Fruit fly (Drosophila melanogaster) whole organism, embryonic: Measurements from ENCODE around the gene CG11726.

Source experiments
- Atf3 ChIP-seq: fragments of 200-800 bp; sonication (Bioruptor generic); optimal IDR thresholded peaks from 3 replicates; lab custom pipeline; 2016; ENCODE audit warnings: missing biosample characterization, missing genetic modification characterization
- Blimp-1 ChIP-seq: fragments of 200-800 bp; sonication (Bioruptor generic); optimal IDR thresholded peaks from 3 replicates; lab custom pipeline; 2018; ENCODE audit warnings: missing biosample characterization, missing genetic modification characterization, mild to moderate bottlenecking, moderate library complexity, missing genetic modification reagents
- CG10431 ChIP-seq: fragments of 200-800 bp; sonication (Bioruptor generic); optimal IDR thresholded peaks from 3 replicates; lab custom pipeline; 2018; ENCODE audit warnings: missing biosample characterization, mild to moderate bottlenecking, missing genetic modification characterization
- CG10654 ChIP-seq: fragments of 200-800 bp; sonication (Bioruptor generic); optimal IDR thresholded peaks from 2 replicates; lab custom pipeline; 2016; ENCODE audit warnings: missing biosample characterization, missing genetic modification characterization
- CG11085 ChIP-seq: fragments of 200-800 bp; sonication (Bioruptor generic); IDR thresholded peaks from 2 replicates; pipeline ENCODE4 v1.3.6; 2022; ENCODE audit warnings: missing biosample characterization, missing genetic modification characterization
- CG12155 ChIP-seq: fragments of 200-800 bp; sonication (Bioruptor generic); optimal IDR thresholded peaks from 3 replicates; lab custom pipeline; 2016; ENCODE audit warnings: missing biosample characterization, missing genetic modification characterization
- CG12236 ChIP-seq: fragments of 200-800 bp; sonication (Bioruptor generic); optimal IDR thresholded peaks from 2 replicates; lab custom pipeline; 2016; ENCODE audit warnings: missing biosample characterization, missing genetic modification characterization
- CG17361 ChIP-seq: fragments of 200-800 bp; sonication (Bioruptor generic); IDR thresholded peaks from 3 replicates; pipeline ENCODE4 v1.3.6; 2022; ENCODE audit warnings: missing biosample characterization, missing genetic modification characterization
- CG3838 ChIP-seq: fragments of 200-800 bp; sonication (Bioruptor generic); optimal IDR thresholded peaks from 3 replicates; lab custom pipeline; 2016; ENCODE audit warnings: missing biosample characterization, missing genetic modification characterization
- CG4617 ChIP-seq: fragments of 200-800 bp; sonication (Bioruptor generic); optimal IDR thresholded peaks from 3 replicates; lab custom pipeline; 2016; ENCODE audit warnings: missing biosample characterization, missing genetic modification characterization, borderline replicate concordance
- CG4707 ChIP-seq: fragments of 200-800 bp; sonication (Bioruptor generic); optimal IDR thresholded peaks from 2 replicates; lab custom pipeline; 2018; ENCODE audit warnings: missing biosample characterization, mild to moderate bottlenecking, missing genetic modification characterization, moderate library complexity
- CG4730 ChIP-seq: fragments of 200-800 bp; sonication (Bioruptor generic); IDR thresholded peaks from 2 replicates; pipeline ENCODE4 v1.3.6; 2022; ENCODE audit warnings: missing biosample characterization, missing genetic modification characterization
- CG5245 ChIP-seq: fragments of 200-800 bp; sonication (Bioruptor generic); optimal IDR thresholded peaks from 3 replicates; lab custom pipeline; 2016; ENCODE audit warnings: missing biosample characterization, missing genetic modification characterization
- CG6175 ChIP-seq: fragments of 200-800 bp; sonication (Bioruptor generic); IDR thresholded peaks from 3 replicates; pipeline ENCODE4 v1.3.6; 2022; ENCODE audit warnings: missing biosample characterization, missing genetic modification characterization
- CG7556 ChIP-seq: fragments of 200-800 bp; sonication (Bioruptor generic); optimal IDR thresholded peaks from 2 replicates; lab custom pipeline; 2017; ENCODE audit warnings: missing biosample characterization, mild to moderate bottlenecking, missing genetic modification characterization
- CG8089 ChIP-seq: fragments of 200-800 bp; sonication (Bioruptor generic); optimal IDR thresholded peaks from 3 replicates; lab custom pipeline; 2016; ENCODE audit warnings: missing biosample characterization, missing genetic modification characterization
- CG9609 ChIP-seq: fragments of 200-800 bp; sonication (Bioruptor generic); optimal IDR thresholded peaks from 3 replicates; lab custom pipeline; 2016; ENCODE audit warnings: missing biosample characterization, missing genetic modification characterization
- CG9876 ChIP-seq: fragments of 200-800 bp; sonication (Bioruptor generic); optimal IDR thresholded peaks from 2 replicates; lab custom pipeline; 2016; ENCODE audit warnings: missing biosample characterization, missing genetic modification characterization
- Chrac-16 ChIP-seq: fragments of 200-800 bp; sonication (Bioruptor generic); optimal IDR thresholded peaks from 3 replicates; lab custom pipeline; 2016; ENCODE audit warnings: missing biosample characterization, missing genetic modification characterization
- D19A ChIP-seq: fragments of 200-800 bp; optimal IDR thresholded peaks from 3 replicates; lab custom pipeline; 2019; ENCODE audit warnings: missing biosample characterization, mild to moderate bottlenecking, missing genetic modification characterization, moderate library complexity
- Dp ChIP-seq: fragments of 200-800 bp; sonication (Bioruptor generic); optimal IDR thresholded peaks from 2 replicates; lab custom pipeline; 2018; ENCODE audit warnings: missing biosample characterization, mild to moderate bottlenecking, missing genetic modification characterization, moderate library complexity
- Fer1 ChIP-seq: fragments of 200-800 bp; sonication (Bioruptor generic); optimal IDR thresholded peaks from 2 replicates; lab custom pipeline; 2017; ENCODE audit warnings: missing biosample characterization, mild to moderate bottlenecking, missing genetic modification characterization
- Gug ChIP-seq: fragments of 200-800 bp; sonication (Bioruptor generic); IDR thresholded peaks from 4 replicates; pipeline ENCODE4 v1.3.6; 2022; ENCODE audit warnings: missing biosample characterization, missing genetic modification characterization
- Hey ChIP-seq: fragments of 200-800 bp; sonication (Bioruptor generic); optimal IDR thresholded peaks from 3 replicates; lab custom pipeline; 2018; ENCODE audit warnings: missing biosample characterization, mild to moderate bottlenecking, missing genetic modification characterization
- MESR4 ChIP-seq: fragments of 200-800 bp; sonication (Bioruptor generic); optimal IDR thresholded peaks from 2 replicates; lab custom pipeline; 2018; ENCODE audit warnings: missing biosample characterization, mild to moderate bottlenecking, missing genetic modification characterization, moderate library complexity
- Max ChIP-seq: fragments of 200-800 bp; sonication (Bioruptor generic); optimal IDR thresholded peaks from 2 replicates; lab custom pipeline; 2016; ENCODE audit warnings: missing biosample characterization, mild to moderate bottlenecking, missing genetic modification characterization
- Mes4 ChIP-seq: fragments of 200-800 bp; sonication (Bioruptor generic); optimal IDR thresholded peaks from 2 replicates; lab custom pipeline; 2016; ENCODE audit warnings: missing biosample characterization, missing genetic modification characterization
- NC2β ChIP-seq: fragments of 200-800 bp; sonication (Bioruptor generic); optimal IDR thresholded peaks from 2 replicates; lab custom pipeline; 2016; ENCODE audit warnings: missing biosample characterization, missing genetic modification characterization
- NK7.1 ChIP-seq: fragments of 200-800 bp; sonication (Bioruptor generic); optimal IDR thresholded peaks from 3 replicates; lab custom pipeline; 2016; ENCODE audit warnings: missing biosample characterization, missing genetic modification characterization
- Oaz ChIP-seq: fragments of 200-800 bp; sonication (Bioruptor generic); IDR thresholded peaks from 2 replicates; pipeline ENCODE4 v1.3.6; 2022; ENCODE audit warnings: missing biosample characterization, missing genetic modification characterization
- Oli ChIP-seq: fragments of 200-800 bp; sonication (Bioruptor generic); optimal IDR thresholded peaks from 2 replicates; lab custom pipeline; 2018; ENCODE audit warnings: missing biosample characterization, mild to moderate bottlenecking, missing genetic modification characterization, moderate library complexity
- Optix ChIP-seq: fragments of 200-800 bp; sonication (Bioruptor generic); IDR thresholded peaks from 3 replicates; pipeline ENCODE4 v1.3.6; 2022; ENCODE audit warnings: missing biosample characterization, missing genetic modification characterization
- Side ChIP-seq: fragments of 200-800 bp; sonication (Bioruptor generic); optimal IDR thresholded peaks from 2 replicates; lab custom pipeline; 2016; ENCODE audit warnings: missing biosample characterization, missing genetic modification characterization
- Six4 ChIP-seq: fragments of 200-800 bp; sonication (Bioruptor generic); optimal IDR thresholded peaks from 2 replicates; lab custom pipeline; 2016; ENCODE audit warnings: missing biosample characterization, missing genetic modification characterization
- Tbp ChIP-seq: fragments of >200 bp; optimal IDR thresholded peaks from 2 replicates; lab custom pipeline; 2018; ENCODE audit warnings: missing biosample characterization, missing genetic modification characterization
- bigmax ChIP-seq: fragments of 200-800 bp; sonication (Bioruptor generic); optimal IDR thresholded peaks from 2 replicates; lab custom pipeline; 2018; ENCODE audit warnings: missing biosample characterization, mild to moderate bottlenecking, missing genetic modification characterization
- chif ChIP-seq, 2 experiments: fragments of 200-800 bp; sonication (Bioruptor generic); optimal IDR thresholded peaks; 3 replicates each; lab custom pipeline; 2016; ENCODE audit warnings: missing biosample characterization in 2 of 2, missing genetic modification characterization in 2 of 2
- chinmo ChIP-seq: fragments of 200-800 bp; sonication (Bioruptor generic); IDR thresholded peaks from 4 replicates; pipeline ENCODE4 v1.3.6; 2022; ENCODE audit warnings: missing biosample characterization, missing genetic modification characterization; ENCODE audit not compliant: partially characterized antibody
- dpn ChIP-seq, 2 experiments: fragments of 200-800 bp; sonication (Bioruptor generic); optimal IDR thresholded peaks; 3 replicates each; lab custom pipeline; 2016; ENCODE audit warnings: missing biosample characterization in 2 of 2, missing genetic modification characterization in 2 of 2
- fd3F ChIP-seq: fragments of 200-800 bp; sonication (Bioruptor generic); optimal IDR thresholded peaks from 2 replicates; lab custom pipeline; 2018; ENCODE audit warnings: missing biosample characterization, mild to moderate bottlenecking, missing genetic modification characterization, moderate library complexity
- fd64A ChIP-seq: fragments of 200-800 bp; sonication (Bioruptor generic); optimal IDR thresholded peaks from 3 replicates; lab custom pipeline; 2018; ENCODE audit warnings: missing biosample characterization, mild to moderate bottlenecking, missing genetic modification characterization
- fu2 ChIP-seq: fragments of 200-800 bp; sonication (Bioruptor generic); optimal IDR thresholded peaks from 2 replicates; lab custom pipeline; 2016; ENCODE audit warnings: missing biosample characterization, missing genetic modification characterization
- gcm2 ChIP-seq: fragments of 200-800 bp; sonication (Bioruptor generic); optimal IDR thresholded peaks from 2 replicates; lab custom pipeline; 2016; ENCODE audit warnings: missing biosample characterization, missing genetic modification characterization
- hbn ChIP-seq: fragments of 200-800 bp; sonication (Bioruptor generic); IDR thresholded peaks from 2 replicates; pipeline ENCODE4 v1.3.6; 2022; ENCODE audit warnings: missing biosample characterization, missing genetic modification characterization; ENCODE audit not compliant: partially characterized antibody
- jigr1 ChIP-seq: fragments of 200-800 bp; sonication (Bioruptor generic); IDR thresholded peaks from 3 replicates; pipeline ENCODE4 v1.3.6; 2022; ENCODE audit warnings: missing biosample characterization, missing genetic modification characterization
- nau ChIP-seq: fragments of 200-800 bp; sonication (Bioruptor generic); optimal IDR thresholded peaks from 3 replicates; lab custom pipeline; 2017; ENCODE audit warnings: missing biosample characterization, mild to moderate bottlenecking, missing genetic modification characterization, missing genetic modification reagents
- odd ChIP-seq: fragments of 200-800 bp; sonication (Bioruptor generic); optimal IDR thresholded peaks from 2 replicates; lab custom pipeline; 2017; ENCODE audit warnings: missing biosample characterization, mild to moderate bottlenecking, missing genetic modification characterization
- ssp ChIP-seq: fragments of 200-800 bp; sonication (Bioruptor generic); IDR thresholded peaks from 2 replicates; pipeline ENCODE4 v1.3.6; 2022; ENCODE audit warnings: missing biosample characterization, missing genetic modification characterization
- trem ChIP-seq: fragments of 200-800 bp; optimal IDR thresholded peaks from 3 replicates; lab custom pipeline; 2019; ENCODE audit warnings: missing biosample characterization, mild to moderate bottlenecking, missing genetic modification characterization, moderate library complexity
- twi ChIP-seq: fragments of 200-800 bp; optimal IDR thresholded peaks from 2 replicates; lab custom pipeline; 2019; ENCODE audit warnings: missing biosample characterization, mild to moderate bottlenecking, missing genetic modification characterization, moderate library complexity

The CG11726 gene

DNA sequence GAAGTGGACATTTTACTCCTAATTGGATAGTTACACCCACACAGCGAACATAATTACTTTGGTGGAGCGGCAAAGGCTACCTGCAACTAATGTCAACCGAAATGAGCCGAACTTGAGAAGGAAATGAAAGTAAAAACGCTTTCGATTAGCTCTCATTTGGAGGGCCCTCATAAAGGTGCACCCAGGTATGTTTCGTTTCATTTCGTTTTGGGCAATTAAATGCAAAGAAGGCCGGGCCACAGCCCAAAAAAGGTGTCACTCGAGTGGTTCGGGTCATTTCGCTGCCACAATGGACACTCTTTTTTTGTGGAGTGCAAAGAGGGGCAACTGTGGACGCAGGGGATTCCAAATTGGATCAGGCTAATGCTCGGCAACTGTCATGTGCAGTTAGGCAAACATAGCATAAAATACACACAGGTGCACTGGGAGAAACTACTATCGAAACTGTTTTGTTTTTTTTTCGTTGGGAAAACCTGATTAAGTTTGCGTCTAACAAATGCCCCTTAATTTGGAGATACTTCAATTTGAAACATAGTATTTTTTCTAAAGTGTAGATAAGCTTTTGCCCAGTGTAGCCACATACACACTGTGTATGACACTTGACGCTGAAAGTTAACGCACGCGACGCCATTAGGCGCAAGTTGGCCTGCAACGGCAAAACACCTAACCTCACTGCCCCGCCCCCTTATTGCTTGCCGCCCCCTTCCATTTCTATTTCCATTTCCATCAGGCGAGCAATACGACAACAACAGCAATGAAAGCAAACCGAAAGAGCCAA is 22.2 kb downstream of the CG11726 start (continued):
- peak; percentile 78 for TF ChIP-seq NC2β (GFP tag; lab: Kevin White, UChicago)
- TF ChIP-seq hbn, result no peak
- peak; percentile 86 for TF ChIP-seq ssp (GFP tag; lab: Robert Waterston, UW)
- TF ChIP-seq Side (GFP tag; lab: Kevin White, UChicago), result peak; percentile 85
- peak; percentile 85 to 87 for TF ChIP-seq chif (GFP tag; optimal IDR thresholded peaks at IDR 0.05; lab: Kevin White, UChicago)
- TF ChIP-seq CG8089, result peak; percentile 88
- TF ChIP-seq NK7.1, result peak; percentile 43
- TF ChIP-seq CG10654 (GFP tag; lab: Kevin White, UChicago), result peak; percentile 89
- TF ChIP-seq jigr1 (GFP tag; lab: Robert Waterston, UW), result peak; percentile 84
- no peak for TF ChIP-seq D19A (tag; lab: Kevin White, UChicago)
- peak; percentile 68 for TF ChIP-seq nau (GFP tag; lab: Kevin White, UChicago)
- peak; percentile 45; the same call in 2 of the 3 replicates for TF ChIP-seq CG17361 (GFP tag; lab: Robert Waterston, UW)
- peak; percentile 74 for TF ChIP-seq Atf3 (GFP tag; lab: Kevin White, UChicago)
- no peak for TF ChIP-seq Tbp (GFP tag; lab: Kevin White, UChicago)
- peak; percentile 74 for TF ChIP-seq CG7556 (GFP tag; lab: Kevin White, UChicago)
- no peak for TF ChIP-seq fd3F
- peak; percentile 65 for TF ChIP-seq Fer1 (GFP tag; lab: Kevin White, UChicago)
- TF ChIP-seq CG12155 (GFP tag; lab: Kevin White, UChicago), result peak; percentile 66
- no peak for TF ChIP-seq Dp (GFP tag; lab: Kevin White, UChicago)
- TF ChIP-seq Oli (tag; lab: Kevin White, UChicago), result peak; percentile 73
- peak; percentile 61 for TF ChIP-seq CG4617 (GFP tag; lab: Kevin White, UChicago)
- TF ChIP-seq CG11085, result peak; percentile 63
- no peak for TF ChIP-seq CG3838 (GFP tag; lab: Kevin White, UChicago)
- TF ChIP-seq fu2, result peak; percentile 19
- TF ChIP-seq Mes4 (GFP tag; lab: Kevin White, UChicago), result peak; percentile 76
- TF ChIP-seq Gug (GFP tag; lab: Robert Waterston, UW), result peak; percentile 90
- peak; percentile 80 for TF ChIP-seq Oaz (GFP tag; lab: Robert Waterston, UW)
- TF ChIP-seq dpn (GFP tag; optimal IDR thresholded peaks at IDR 0.05; lab: Kevin White, UChicago), result peak; percentile 77 to 83
- TF ChIP-seq chinmo (GFP tag; lab: Robert Waterston, UW), result no peak
- TF ChIP-seq Blimp-1 (GFP tag; lab: Kevin White, UChicago), result peak; percentile 92
- peak; percentile 8 for TF ChIP-seq Hey (tag; lab: Kevin White, UChicago)
- TF ChIP-seq Optix (GFP tag; lab: Robert Waterston, UW), result peak; percentile 96
- peak; percentile 67 for TF ChIP-seq CG10431 (GFP tag; lab: Kevin White, UChicago)
- peak; percentile 29 for TF ChIP-seq gcm2 (GFP tag; lab: Kevin White, UChicago)
- TF ChIP-seq fd64A (GFP tag; lab: Kevin White, UChicago), result peak; percentile 80
- TF ChIP-seq CG9609, result peak; percentile 85
- TF ChIP-seq Max (GFP tag; lab: Kevin White, UChicago), result peak; percentile 59
- peak; percentile 63 for TF ChIP-seq CG12236 (GFP tag; lab: Kevin White, UChicago)
- TF ChIP-seq bigmax, result peak; percentile 85
- peak; percentile 79 for TF ChIP-seq Chrac-16 (GFP tag; lab: Kevin White, UChicago)
- peak; percentile 32 for TF ChIP-seq trem (tag; lab: Kevin White, UChicago)
- peak; percentile 78 for TF ChIP-seq Six4 (GFP tag; lab: Kevin White, UChicago)
- TF ChIP-seq odd, result peak; percentile 70
- no peak for TF ChIP-seq twi
- peak; percentile 91 for TF ChIP-seq CG4730 (GFP tag; lab: Robert Waterston, UW)
- TF ChIP-seq CG6175, result peak; percentile 83
- peak; percentile 9 for TF ChIP-seq CG4707
- TF ChIP-seq MESR4 (GFP tag; lab: Kevin White, UChicago), result no peak
- peak; percentile 93 for TF ChIP-seq CG5245 (GFP tag; lab: Kevin White, UChicago)
- TF ChIP-seq CG9876 (GFP tag; lab: Kevin White, UChicago), result peak; percentile 76
